Worm (Caenorhabditis elegans) whole organism, L3 larva: ENCODE results near the gene C08F1.6.
"Not testable (repeated sequence)": the region's sequence is repeated elsewhere in the genome, so short reads cannot be mapped to it uniquely, and the experiment has no call there.

Source experiments
- aly-2 ChIP-seq: fragments of 150-350 bp; optimal IDR thresholded peaks from 2 replicates; lab custom pipeline; 2014; ENCODE audit warnings: missing biosample characterization, missing genetic modification characterization
- ceh-82 ChIP-seq: fragments of 150-350 bp; optimal IDR thresholded peaks from 2 replicates; lab custom pipeline; 2014; ENCODE audit warnings: missing biosample characterization, missing genetic modification characterization
- fos-1 ChIP-seq: fragments of 150-350 bp; optimal IDR thresholded peaks from 2 replicates; lab custom pipeline; 2014; ENCODE audit warnings: missing biosample characterization, missing genetic modification characterization
- mdl-1 ChIP-seq: fragments of 150-350 bp; optimal IDR thresholded peaks from 2 replicates; lab custom pipeline; 2014; ENCODE audit warnings: missing biosample characterization, missing genetic modification characterization
- nhr-11 ChIP-seq: fragments of 150-350 bp; optimal IDR thresholded peaks from 2 replicates; lab custom pipeline; 2014; ENCODE audit warnings: missing biosample characterization, missing genetic modification characterization
- nhr-28 ChIP-seq: fragments of 150-350 bp; optimal IDR thresholded peaks from 2 replicates; lab custom pipeline; 2014; ENCODE audit warnings: missing biosample characterization, missing genetic modification characterization
- nhr-77 ChIP-seq: fragments of 150-350 bp; optimal IDR thresholded peaks from 2 replicates; lab custom pipeline; 2014; ENCODE audit warnings: missing biosample characterization, missing genetic modification characterization
- pqm-1 ChIP-seq: fragments of 150-350 bp; optimal IDR thresholded peaks from 2 replicates; lab custom pipeline; 2017; ENCODE audit warnings: missing biosample characterization, missing genetic modification characterization, inconsistent platforms
- zag-1 ChIP-seq: fragments of 150-350 bp; optimal IDR thresholded peaks from 2 replicates; lab custom pipeline; 2014; ENCODE audit warnings: missing biosample characterization, missing genetic modification characterization

DNA sequence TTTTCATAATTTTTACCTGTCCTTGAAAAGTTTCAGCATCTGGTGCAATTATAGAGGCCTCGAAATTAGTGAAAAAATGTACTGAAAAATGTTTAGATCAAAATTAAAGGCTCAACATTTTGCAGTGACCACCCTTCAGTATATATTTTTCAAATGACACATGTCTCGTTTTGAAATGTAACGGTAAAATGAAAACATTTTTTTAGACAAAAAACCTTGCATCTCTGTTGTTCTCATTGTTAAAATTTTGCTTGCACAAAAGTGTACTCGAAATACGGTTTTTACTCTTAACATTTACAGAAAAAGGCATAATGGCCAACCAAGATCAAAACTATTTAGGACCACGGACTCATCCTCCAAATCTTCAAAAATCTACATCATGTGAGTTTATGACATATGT is 36.3 kb upstream of the C08F1.6 start, which contains the start of gene math-41:
- TF ChIP-seq pqm-1, aly-2, nhr-11, zag-1, fos-1, ceh-82, nhr-28, mdl-1, nhr-77 (tag; lab: Kevin White, UChicago): not testable (repeated sequence)
